Fruit fly (Drosophila melanogaster) whole organism, prepupa: ENCODE measurements around the gene CG32483.

ENCODE experiments used
- CG6854 ChIP-seq: fragments of 200-800 bp; sonication (Bioruptor generic); optimal IDR thresholded peaks from 2 replicates; lab custom pipeline; 2017; ENCODE audit warnings: missing biosample characterization, mild to moderate bottlenecking, missing genetic modification characterization
- Eip78C ChIP-seq: fragments of 200-800 bp; sonication (Bioruptor generic); peaks from one replicate; lab custom pipeline; 2016; ENCODE audit warnings: missing biosample characterization, missing genetic modification characterization
- cyc ChIP-seq: fragments of 200-800 bp; sonication (Bioruptor generic); optimal IDR thresholded peaks from 3 replicates; lab custom pipeline; 2016; ENCODE audit warnings: missing biosample characterization, missing genetic modification characterization
- dsx ChIP-seq: fragments of 200-800 bp; optimal IDR thresholded peaks from 3 replicates; lab custom pipeline; 2019; ENCODE audit warnings: missing biosample characterization, mild to moderate bottlenecking, missing genetic modification characterization, moderate library complexity; ENCODE audit not compliant: poor library complexity, severe bottlenecking
- net ChIP-seq: fragments of 200-800 bp; sonication (Bioruptor generic); optimal IDR thresholded peaks from 3 replicates; lab custom pipeline; 2016; ENCODE audit warnings: missing biosample characterization, missing genetic modification characterization
- salr ChIP-seq, 2 experiments: fragments of 200-800 bp; sonication (Bioruptor generic); optimal IDR thresholded peaks; 3 replicates each; lab custom pipeline; 2016 to 2018; ENCODE audit warnings: missing biosample characterization in 2 of 2, missing genetic modification characterization in 2 of 2, mild to moderate bottlenecking in 1 of 2
- ss ChIP-seq, 2 experiments: fragments of 200-800 bp; sonication (Bioruptor generic); optimal IDR thresholded peaks; 2 replicates in 1 of 2; 3 replicates in 1 of 2; lab custom pipeline; 2017 to 2018; ENCODE audit warnings: mild to moderate bottlenecking in 2 of 2, missing biosample characterization in 2 of 2, missing genetic modification characterization in 2 of 2, moderate library complexity in 1 of 2

- no peak for TF ChIP-seq net (GFP tag; lab: Kevin White, UChicago)
- TF ChIP-seq dsx (GFP tag; lab: Kevin White, UChicago) = no peak
- no peak for TF ChIP-seq salr (GFP tag; optimal IDR thresholded peaks at IDR 0.05; lab: Kevin White, UChicago)
- TF ChIP-seq CG6854 (GFP tag; lab: Kevin White, UChicago) = no peak
- TF ChIP-seq ss (GFP tag; optimal IDR thresholded peaks at IDR 0.05; lab: Kevin White, UChicago) = no peak
- no peak for TF ChIP-seq cyc
- peak; percentile 40 for TF ChIP-seq Eip78C (GFP tag; lab: Kevin White, UChicago)
These were observed 9.0 kb upstream of the CG32483 start, which contains the start of gene CG13894 for dm6 chr3L:698748-699367.
